Worm (Caenorhabditis elegans) whole organism, L4 larva: ENCODE results near the gene tsp-13.

Source experiments
- D1046.2 ChIP-seq: fragments of 200-800 bp; sonication (Bioruptor generic); IDR thresholded peaks from 2 replicates; pipeline ENCODE4 v1.3.6; 2022; ENCODE audit warnings: missing genetic modification characterization, missing compliant biosample characterization
- F26F4.8 ChIP-seq: fragments of 200-800 bp; sonication (Bioruptor generic); conservative IDR thresholded peaks from 2 replicates; pipeline ENCODE4 v1.3.6; 2022; ENCODE audit warnings: missing genetic modification characterization, missing compliant biosample characterization
- F37D6.2 ChIP-seq: sonication (generic microtip); optimal IDR thresholded peaks from 2 replicates; lab custom pipeline; 2016; ENCODE audit warnings: mild to moderate bottlenecking, missing genetic modification characterization, missing compliant biosample characterization
- F44E2.7 ChIP-seq: fragments of 200-800 bp; sonication (Bioruptor generic); IDR thresholded peaks from 2 replicates; pipeline ENCODE4 v2.1.2; 2022; ENCODE audit warnings: missing genetic modification characterization, missing compliant biosample characterization
- R02D3.7 ChIP-seq: fragments of 150-350 bp; sonication (generic microtip); optimal IDR thresholded peaks from 3 replicates; lab custom pipeline; 2014; ENCODE audit warnings: missing biosample characterization, missing genetic modification characterization
- T20F7.1 ChIP-seq: fragments of 200-800 bp; sonication (Bioruptor generic); optimal IDR thresholded peaks from 2 replicates; lab custom pipeline; 2018; ENCODE audit warnings: mild to moderate bottlenecking, missing genetic modification characterization, missing compliant biosample characterization
- Y5F2A.4 ChIP-seq: fragments of 200-800 bp; sonication (Bioruptor generic); optimal IDR thresholded peaks from 2 replicates; lab custom pipeline; 2018; ENCODE audit warnings: mild to moderate bottlenecking, missing genetic modification characterization, missing compliant biosample characterization
- ZK337.2 ChIP-seq: fragments of 200-800 bp; sonication (Bioruptor generic); IDR thresholded peaks from 2 replicates; pipeline ENCODE4 v1.3.6; 2022; ENCODE audit warnings: missing genetic modification reagents, missing genetic modification characterization, missing compliant biosample characterization
- aha-1 ChIP-seq: fragments of 150-350 bp; peaks from one replicate; lab custom pipeline; 2014; ENCODE audit warnings: missing biosample characterization, missing genetic modification characterization
- arid-1 ChIP-seq: fragments of 200-800 bp; sonication (Bioruptor generic); conservative IDR thresholded peaks from 2 replicates; pipeline ENCODE4 v1.3.6; 2022; ENCODE audit warnings: missing genetic modification reagents, missing genetic modification characterization, missing compliant biosample characterization
- ceh-28 ChIP-seq: fragments of 150-350 bp; optimal IDR thresholded peaks from 2 replicates; lab custom pipeline; 2014; ENCODE audit warnings: missing biosample characterization, missing genetic modification reagents, missing genetic modification characterization
- ceh-82 ChIP-seq: sonication (generic microtip); optimal IDR thresholded peaks from 2 replicates; lab custom pipeline; 2017; ENCODE audit warnings: missing biosample characterization, missing genetic modification characterization
- ces-1 ChIP-seq: fragments of 150-350 bp; sonication (generic microtip); optimal IDR thresholded peaks from 4 replicates; lab custom pipeline; 2014; ENCODE audit warnings: missing biosample characterization, missing genetic modification reagents, missing genetic modification characterization
- daf-12 ChIP-seq: fragments of 150-350 bp; optimal IDR thresholded peaks from 2 replicates; lab custom pipeline; 2014; ENCODE audit warnings: missing biosample characterization, missing genetic modification reagents, missing genetic modification characterization
- daf-8 ChIP-seq: fragments of 200-800 bp; sonication (Bioruptor generic); IDR thresholded peaks from 2 replicates; pipeline ENCODE4 v1.3.6; 2022; ENCODE audit warnings: missing genetic modification characterization, missing compliant biosample characterization
- dpl-1 ChIP-seq: fragments of 150-350 bp; optimal IDR thresholded peaks from 2 replicates; lab custom pipeline; 2014; ENCODE audit warnings: missing biosample characterization, missing genetic modification reagents, missing genetic modification characterization
- egl-43 ChIP-seq: fragments of 200-800 bp; sonication (Bioruptor generic); IDR thresholded peaks from 2 replicates; pipeline ENCODE4 v1.3.6; 2022; ENCODE audit warnings: missing genetic modification reagents, missing genetic modification characterization, missing compliant biosample characterization
- hlh-30 ChIP-seq: sonication (generic microtip); optimal IDR thresholded peaks from 2 replicates; lab custom pipeline; 2017; ENCODE audit warnings: antibody characterized with exemption, mild to moderate bottlenecking, missing genetic modification characterization, missing compliant biosample characterization; ENCODE audit not compliant: insufficient read depth
- hmg-1.1 ChIP-seq: fragments of 200-800 bp; sonication (Bioruptor generic); IDR thresholded peaks from 2 replicates; pipeline ENCODE4 v1.3.6; 2022; ENCODE audit warnings: missing genetic modification reagents, missing genetic modification characterization, missing compliant biosample characterization
- lin-13 ChIP-seq: fragments of 150-350 bp; optimal IDR thresholded peaks from 2 replicates; lab custom pipeline; 2014; ENCODE audit warnings: missing biosample characterization, missing genetic modification reagents, missing genetic modification characterization
- mdl-1 ChIP-seq, 2 experiments: fragments of 150-350 bp in 1 of 2; sonication (generic microtip) in 1 of 2; optimal IDR thresholded peaks; 2 replicates each; lab custom pipeline; 2014 to 2017; ENCODE audit warnings: missing biosample characterization in 2 of 2, missing genetic modification characterization in 2 of 2
- nhr-11 ChIP-seq: fragments of 150-350 bp; optimal IDR thresholded peaks from 2 replicates; lab custom pipeline; 2014; ENCODE audit warnings: missing biosample characterization, missing genetic modification characterization
- nhr-237 ChIP-seq: sonication (generic microtip); optimal IDR thresholded peaks from 2 replicates; lab custom pipeline; 2017; ENCODE audit warnings: missing biosample characterization, missing genetic modification characterization
- nhr-42 ChIP-seq: fragments of 200-800 bp; sonication (Bioruptor generic); IDR thresholded peaks from 2 replicates; pipeline ENCODE4 v1.3.6; 2022; ENCODE audit warnings: missing genetic modification characterization, missing compliant biosample characterization
- nhr-76 ChIP-seq: fragments of 150-350 bp; optimal IDR thresholded peaks from 2 replicates; lab custom pipeline; 2014; ENCODE audit warnings: missing biosample characterization, missing genetic modification characterization
- pha-4 ChIP-seq, 2 experiments: fragments of 150-350 bp in 1 of 2; fragments of 200-800 bp in 1 of 2; sonication (Bioruptor generic) in 1 of 2; IDR thresholded peaks in 1 of 2; optimal IDR thresholded peaks in 1 of 2; 2 replicates each; pipeline versions ENCODE4 v1.3.6 to Lab custom; 2014 to 2022; ENCODE audit warnings: missing genetic modification characterization in 2 of 2, missing genetic modification reagents in 2 of 2, missing biosample characterization in 1 of 2, missing compliant biosample characterization in 1 of 2
- php-3 ChIP-seq: fragments of 200-800 bp; sonication (Bioruptor generic); IDR thresholded peaks from 2 replicates; pipeline ENCODE4 v1.3.6; 2022; ENCODE audit warnings: missing genetic modification reagents, missing genetic modification characterization, missing compliant biosample characterization
- pqm-1 ChIP-seq: sonication (generic microtip); optimal IDR thresholded peaks from 2 replicates; lab custom pipeline; 2017; ENCODE audit warnings: missing biosample characterization, missing genetic modification characterization
- saeg-2 ChIP-seq: fragments of 200-800 bp; sonication (Bioruptor generic); IDR thresholded peaks from 2 replicates; pipeline ENCODE4 v1.3.6; 2022; ENCODE audit warnings: missing genetic modification reagents, missing genetic modification characterization, missing compliant biosample characterization
- snpc-1.2 ChIP-seq: fragments of 200-800 bp; sonication (Bioruptor generic); IDR thresholded peaks from 2 replicates; pipeline ENCODE4 v1.3.6; 2022; ENCODE audit warnings: missing genetic modification reagents, missing genetic modification characterization, missing compliant biosample characterization
- spr-1 ChIP-seq: sonication (generic microtip); optimal IDR thresholded peaks from 2 replicates; lab custom pipeline; 2016; ENCODE audit warnings: mild to moderate bottlenecking, missing genetic modification characterization, missing compliant biosample characterization
- spr-3 ChIP-seq: fragments of 200-800 bp; sonication (Bioruptor generic); optimal IDR thresholded peaks from 2 replicates; lab custom pipeline; 2018; ENCODE audit warnings: mild to moderate bottlenecking, missing genetic modification characterization, missing compliant biosample characterization
- unc-130 ChIP-seq: sonication (generic microtip); optimal IDR thresholded peaks from 2 replicates; lab custom pipeline; 2016; ENCODE audit warnings: missing genetic modification reagents, missing genetic modification characterization, missing compliant biosample characterization
- zag-1 ChIP-seq: fragments of 150-350 bp; optimal IDR thresholded peaks from 2 replicates; lab custom pipeline; 2014; ENCODE audit warnings: missing biosample characterization, missing genetic modification characterization
- zfp-2 ChIP-seq: sonication (generic microtip); optimal IDR thresholded peaks from 2 replicates; lab custom pipeline; 2016; ENCODE audit warnings: mild to moderate bottlenecking, missing genetic modification characterization, missing compliant biosample characterization
- zip-11 ChIP-seq: fragments of 200-800 bp; sonication (Bioruptor generic); IDR thresholded peaks from 2 replicates; pipeline ENCODE4 v1.3.6; 2022; ENCODE audit warnings: missing genetic modification characterization, missing compliant biosample characterization
- ztf-7 ChIP-seq: fragments of 150-350 bp; optimal IDR thresholded peaks from 2 replicates; lab custom pipeline; 2014; ENCODE audit warnings: missing biosample characterization, missing genetic modification characterization

The tsp-13 gene

DNA sequence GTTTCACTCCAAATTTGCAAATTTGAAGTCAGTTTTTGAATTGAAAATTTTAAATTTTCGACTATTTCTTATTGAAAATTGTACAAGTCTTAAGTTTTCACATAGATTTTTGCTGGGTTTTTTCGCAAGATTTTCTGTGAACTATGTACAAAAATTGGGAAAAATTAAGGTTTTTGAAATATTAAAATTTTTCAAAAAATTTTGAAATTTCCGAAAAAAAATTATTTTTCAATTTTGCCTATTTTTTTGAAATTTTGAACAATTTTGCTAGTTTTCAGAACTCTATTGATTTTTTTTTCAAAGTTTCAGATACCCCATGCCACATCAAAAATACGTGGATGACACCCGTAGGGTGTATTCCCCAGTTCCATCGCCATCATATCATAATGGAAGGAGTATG is at the start of gene tsp-13:
TSS of gene tsp-13 (plus strand) at position 301 of the 400 bp plus-strand sequence.
- TF ChIP-seq dpl-1 (no peak), ZK337.2 (GFP tag; lab: Robert Waterston, UW) (no peak), F26F4.8 (GFP tag; lab: Robert Waterston, UW) (no peak), T20F7.1 (GFP tag; lab: Kevin White, UChicago) (no peak), pha-4 (GFP tag; IDR thresholded peaks at IDR 0.05; lab: Robert Waterston, UW) (no peak), pha-4 (tag; optimal IDR thresholded peaks at IDR 0.05; lab: Kevin White, UChicago) (no peak), R02D3.7 (tag; lab: Kevin White, UChicago) (no peak), egl-43 (no peak), nhr-42 (GFP tag; lab: Robert Waterston, UW) (no peak), ceh-82 (no peak), ztf-7 (tag; lab: Kevin White, UChicago) (no peak), daf-8 (GFP tag; lab: Robert Waterston, UW) (no peak), nhr-11 (no peak), php-3 (no peak), F37D6.2 (tag; lab: Kevin White, UChicago) (no peak), aha-1 (tag; lab: Kevin White, UChicago) (no peak), saeg-2 (GFP tag; lab: Robert Waterston, UW) (no peak), snpc-1.2 (GFP tag; lab: Robert Waterston, UW) (no peak), nhr-76 (tag; lab: Kevin White, UChicago) (no peak), zag-1 (no peak)

DNA sequence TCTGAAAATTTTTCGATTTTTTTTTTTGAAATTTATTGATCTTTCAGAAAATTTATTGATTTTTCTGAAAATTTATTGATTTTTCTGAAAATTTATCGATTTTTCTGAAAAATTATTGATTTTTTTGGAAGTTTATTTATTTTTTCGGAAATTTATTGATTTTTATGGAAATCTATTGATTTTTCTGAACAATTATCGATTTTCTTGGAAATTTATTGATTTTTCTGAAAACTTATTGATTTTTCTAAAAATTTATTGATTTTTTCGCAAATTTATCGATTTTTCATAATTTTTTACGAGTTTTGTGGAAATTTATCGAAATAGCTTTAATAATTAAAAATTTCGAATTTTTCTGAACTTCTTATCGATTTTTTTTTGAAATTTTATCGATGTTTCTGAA is 46.8 kb upstream of the tsp-13 start:
- TF ChIP-seq spr-3 (GFP tag; lab: Kevin White, UChicago) (no peak), mdl-1 (tag; optimal IDR thresholded peaks at IDR 0.05; lab: Kevin White, UChicago) (no peak), ceh-28 (tag; lab: Kevin White, UChicago) (peak; percentile 86), pqm-1 (tag; lab: Kevin White, UChicago) (no peak), hmg-1.1 (GFP tag; lab: Robert Waterston, UW) (no peak), dpl-1 (no peak), zip-11 (no peak), unc-130 (GFP tag; lab: Kevin White, UChicago) (no peak)

- TF ChIP-seq ceh-28 (tag; lab: Kevin White, UChicago) = peak; percentile 73
Observed at ce11 chrV:19112590-19112989, 41.3 kb upstream of the tsp-13 start.

DNA sequence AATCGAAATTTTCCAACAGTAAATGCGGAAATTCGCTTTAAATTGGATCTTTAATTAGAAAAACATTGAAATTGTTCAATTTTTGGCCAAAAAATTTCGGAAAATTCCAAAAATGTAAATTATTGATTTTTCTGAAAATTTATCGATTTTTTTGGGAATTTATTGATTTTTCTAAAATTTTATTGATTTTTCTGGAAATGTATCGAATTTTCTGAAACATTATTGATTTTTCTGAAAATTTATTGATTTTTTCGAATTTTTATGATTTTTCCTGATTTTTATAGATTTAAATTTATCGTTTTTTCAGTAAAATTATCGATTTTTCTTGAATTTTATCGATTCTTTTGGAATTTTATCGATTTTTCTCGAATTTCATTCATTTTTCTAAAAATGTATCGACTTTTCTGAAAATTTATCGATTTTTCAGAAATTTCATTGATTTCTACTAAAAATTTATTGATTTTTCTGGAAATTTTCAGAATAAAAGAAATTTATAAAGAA is 37.0 kb upstream of the tsp-13 start:
- TF ChIP-seq ceh-28 (tag; lab: Kevin White, UChicago) = peak; percentile 84
- TF ChIP-seq daf-12 (tag; lab: Kevin White, UChicago) = no peak
- no peak for TF ChIP-seq hlh-30 (tag; lab: Kevin White, UChicago)

- TF ChIP-seq nhr-237 (tag; lab: Kevin White, UChicago) (no peak), F44E2.7 (GFP tag; lab: Robert Waterston, UW) (no peak), arid-1 (no peak), lin-13 (GFP tag; lab: Kevin White, UChicago) (no peak), D1046.2 (GFP tag; lab: Robert Waterston, UW) (no peak), nhr-42 (GFP tag; lab: Robert Waterston, UW) (no peak), spr-1 (tag; lab: Kevin White, UChicago) (no peak), ces-1 (GFP tag; lab: Kevin White, UChicago) (no peak), zfp-2 (tag; lab: Kevin White, UChicago) (no peak), Y5F2A.4 (GFP tag; lab: Kevin White, UChicago) (no peak)
- TF ChIP-seq, all 104 proteins: peak for 0
Observed at ce11 chrV:19118312-19118711, 35.6 kb upstream of the tsp-13 start, which contains the start of gene pro-3. Gene pro-3 (minus strand): TSS chrV:19118412.
